Fruit fly (Drosophila melanogaster): ENCODE results near the gene CG31041.

The CG31041 gene

DNA sequence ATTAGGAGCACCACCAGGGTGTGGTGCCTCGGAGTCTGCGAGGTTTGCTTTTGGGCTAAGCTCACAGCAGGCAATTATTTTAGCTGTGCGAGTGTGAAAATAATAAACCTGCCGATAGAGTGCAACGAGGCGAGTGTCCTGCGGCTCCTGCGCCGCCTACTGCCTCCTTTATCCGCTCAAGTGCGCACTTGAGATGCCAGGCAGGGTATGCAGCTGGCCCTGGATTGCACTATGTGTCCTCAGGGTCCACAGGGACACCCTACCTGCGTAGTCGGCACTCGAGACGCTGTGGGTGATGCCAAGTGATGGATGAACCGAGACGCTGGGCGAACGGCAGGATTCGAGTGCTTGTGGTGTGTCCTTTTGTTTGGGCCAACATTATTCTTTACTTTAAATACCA is 42.7 kb downstream of the CG31041 start:
- TF ChIP-seq CG8319 (GFP tag; optimal IDR thresholded peaks at IDR 0.05): no peak

- TF ChIP-seq CG11902 (GFP tag; optimal IDR thresholded peaks at IDR 0.05): no peak
- no peak for TF ChIP-seq dac (GFP tag; optimal IDR thresholded peaks at IDR 0.05)
- TF ChIP-seq CG6854 (GFP tag; optimal IDR thresholded peaks at IDR 0.05): no peak
- TF ChIP-seq CG9139 (GFP tag; optimal IDR thresholded peaks at IDR 0.05): no peak
- peak; percentile 10 for TF ChIP-seq Eip78C (GFP tag)
These were observed 43.3 kb downstream of the CG31041 start for dm6 chr3R:29547182-29547979.

DNA sequence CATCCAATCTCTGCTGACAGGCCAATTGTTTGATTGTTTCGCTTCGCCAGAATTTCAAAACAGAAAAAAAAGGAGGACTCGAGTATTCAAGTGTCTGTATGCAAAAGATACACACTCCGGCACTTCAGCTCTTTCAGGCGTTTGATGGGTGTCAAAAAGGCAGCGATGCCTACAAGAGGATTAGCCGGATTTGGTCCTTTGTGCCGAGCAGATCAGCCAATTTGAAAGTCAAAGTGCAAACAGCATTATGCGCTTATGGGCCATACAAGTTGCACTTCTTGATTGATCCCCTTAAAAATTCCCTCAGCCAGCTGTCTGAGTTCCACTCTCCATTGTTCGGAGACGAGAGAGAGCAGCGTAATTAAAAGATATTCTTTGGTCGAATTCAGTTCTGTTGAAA is 44.3 kb downstream of the CG31041 start:
- no peak for TF ChIP-seq Smox (GFP tag; optimal IDR thresholded peaks at IDR 0.05)
- no peak for TF ChIP-seq CG32006 (GFP tag; optimal IDR thresholded peaks at IDR 0.05)
- no peak for TF ChIP-seq CG15336 (GFP tag; IDR thresholded peaks at IDR 0.05)
- no peak for TF ChIP-seq eg (GFP tag; IDR thresholded peaks at IDR 0.05)

dm6 chr3R:29545163-29545562 is 45.5 kb downstream of the CG31041 start:
- no peak for TF ChIP-seq Gug (GFP tag; IDR thresholded peaks at IDR 0.05)
- TF ChIP-seq Eip93F (GFP tag; optimal IDR thresholded peaks at IDR 0.05): no peak
- TF ChIP-seq CG34406 (GFP tag; optimal IDR thresholded peaks at IDR 0.05): no peak
- no peak for TF ChIP-seq CG3919 (GFP tag; optimal IDR thresholded peaks at IDR 0.05)
- no peak for TF ChIP-seq CG15336 (GFP tag; IDR thresholded peaks at IDR 0.05)
- no peak for TF ChIP-seq fd59A (GFP tag; optimal IDR thresholded peaks at IDR 0.05)
- TF ChIP-seq Hr39 (GFP tag; optimal IDR thresholded peaks at IDR 0.05): no peak
- TF ChIP-seq achi (GFP tag; optimal IDR thresholded peaks at IDR 0.05): no peak
- no peak for TF ChIP-seq OdsH (GFP tag; optimal IDR thresholded peaks at IDR 0.05)

DNA sequence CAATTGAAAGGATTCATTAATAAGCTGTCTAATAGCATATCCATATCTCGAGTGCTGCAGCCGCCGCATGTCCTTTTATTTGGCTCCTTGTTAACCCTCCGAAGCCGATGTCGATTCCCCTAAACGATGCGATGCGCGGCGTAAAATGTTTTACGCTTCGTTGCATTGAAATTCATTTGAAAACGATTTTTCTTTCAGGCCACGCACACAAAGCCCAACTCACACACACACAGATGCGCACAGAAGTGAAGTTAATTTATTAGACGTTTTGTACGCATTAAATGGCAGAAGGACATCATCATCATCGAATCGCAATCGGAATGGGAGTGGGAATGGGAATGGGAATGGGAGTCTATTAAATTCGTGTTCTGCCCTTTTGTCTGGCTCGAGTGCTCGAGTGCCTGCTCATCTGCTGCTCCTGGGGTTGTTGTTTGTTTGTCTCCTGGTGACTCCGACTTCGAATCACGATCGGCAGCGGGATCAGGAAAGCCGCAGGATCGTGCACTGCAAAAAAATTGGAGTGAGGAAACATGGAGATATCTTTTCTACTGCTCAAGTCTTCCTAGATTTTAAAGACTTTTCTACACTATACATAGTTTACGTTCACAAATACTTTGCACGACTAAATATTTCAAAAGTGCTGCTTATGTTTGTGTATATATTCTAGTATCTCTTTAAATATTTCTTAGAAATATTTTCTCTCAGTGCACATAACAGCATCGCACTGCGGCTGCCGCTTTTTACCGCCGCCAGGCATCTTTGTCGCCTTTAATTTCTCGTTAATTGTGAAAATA is 49.6 kb downstream of the CG31041 start:
- no peak for TF ChIP-seq Smox (GFP tag; optimal IDR thresholded peaks at IDR 0.05)
- peak; percentile 53 for TF ChIP-seq svp (GFP tag)

All from whole organism, prepupa.